Fruit fly (Drosophila melanogaster) whole organism, embryonic: ENCODE data around the gene CG2854.

Source experiments
- ATbp ChIP-seq: fragments of 200-800 bp; sonication (Bioruptor generic); optimal IDR thresholded peaks from 2 replicates; lab custom pipeline; 2017; ENCODE audit warnings: missing biosample characterization, mild to moderate bottlenecking, missing genetic modification characterization, missing genetic modification reagents
- BEAF-32 ChIP-seq: fragments of 200-800 bp; sonication (Bioruptor generic); optimal IDR thresholded peaks from 3 replicates; lab custom pipeline; 2017; ENCODE audit warnings: missing biosample characterization, missing genetic modification characterization, mild to moderate bottlenecking, moderate library complexity, missing genetic modification reagents
- CG10147 ChIP-seq: fragments of 200-800 bp; sonication (Bioruptor generic); optimal IDR thresholded peaks from 2 replicates; lab custom pipeline; 2019; ENCODE audit warnings: missing biosample characterization, mild to moderate bottlenecking, missing genetic modification characterization, moderate library complexity
- CG10267 ChIP-seq: fragments of 200-800 bp; sonication (Bioruptor generic); optimal IDR thresholded peaks from 2 replicates; lab custom pipeline; 2018; ENCODE audit warnings: missing biosample characterization, mild to moderate bottlenecking, missing genetic modification characterization, moderate library complexity
- CG12769 ChIP-seq: fragments of 200-800 bp; sonication (Bioruptor generic); optimal IDR thresholded peaks from 2 replicates; lab custom pipeline; 2019; ENCODE audit warnings: missing biosample characterization, mild to moderate bottlenecking, missing genetic modification characterization, moderate library complexity
- CG13287 ChIP-seq: fragments of 200-800 bp; sonication (Bioruptor generic); IDR thresholded peaks from 2 replicates; pipeline ENCODE4 v1.3.6; 2022; ENCODE audit warnings: missing biosample characterization, missing genetic modification characterization; ENCODE audit not compliant: partially characterized antibody
- CG14014 ChIP-seq: fragments of 200-800 bp; sonication (Bioruptor generic); IDR thresholded peaks from 2 replicates; pipeline ENCODE4 v1.3.6; 2022; ENCODE audit warnings: missing biosample characterization, missing genetic modification characterization
- CG14860 ChIP-seq: fragments of 200-800 bp; sonication (Bioruptor generic); IDR thresholded peaks from 3 replicates; pipeline ENCODE4 v1.3.6; 2022; ENCODE audit warnings: missing biosample characterization, missing genetic modification characterization; ENCODE audit not compliant: partially characterized antibody
- CG14965 ChIP-seq: fragments of 200-800 bp; sonication (Bioruptor generic); optimal IDR thresholded peaks from 2 replicates; lab custom pipeline; 2016; ENCODE audit warnings: missing biosample characterization, missing genetic modification characterization, borderline replicate concordance
- CG15696 ChIP-seq: fragments of 200-800 bp; sonication (Bioruptor generic); optimal IDR thresholded peaks from 2 replicates; lab custom pipeline; 2019; ENCODE audit warnings: missing biosample characterization, mild to moderate bottlenecking, missing genetic modification characterization, moderate library complexity
- CG1603 ChIP-seq: fragments of 200-800 bp; sonication (Bioruptor generic); optimal IDR thresholded peaks from 2 replicates; lab custom pipeline; 2019; ENCODE audit warnings: missing biosample characterization, mild to moderate bottlenecking, missing genetic modification characterization, moderate library complexity
- CG16815 ChIP-seq: fragments of 200-800 bp; sonication (Bioruptor generic); optimal IDR thresholded peaks from 3 replicates; lab custom pipeline; 2017; ENCODE audit warnings: missing biosample characterization, mild to moderate bottlenecking, missing genetic modification characterization
- CG17328 ChIP-seq: fragments of 200-800 bp; sonication (Bioruptor generic); IDR thresholded peaks from 2 replicates; pipeline ENCODE4 v1.3.6; 2022; ENCODE audit warnings: missing biosample characterization, missing genetic modification characterization
- CG17385 ChIP-seq: fragments of 200-800 bp; sonication (Bioruptor generic); optimal IDR thresholded peaks from 3 replicates; lab custom pipeline; 2018; ENCODE audit warnings: missing biosample characterization, mild to moderate bottlenecking, missing genetic modification characterization
- CG18476 ChIP-seq: fragments of 200-800 bp; sonication (Bioruptor generic); optimal IDR thresholded peaks from 2 replicates; lab custom pipeline; 2016; ENCODE audit warnings: missing biosample characterization, mild to moderate bottlenecking, missing genetic modification characterization
- CG2889 ChIP-seq: fragments of 200-800 bp; sonication (Bioruptor generic); IDR thresholded peaks from 3 replicates; pipeline ENCODE4 v1.3.6; 2022; ENCODE audit warnings: missing biosample characterization, missing genetic modification characterization
- CG31224 ChIP-seq: fragments of 200-800 bp; sonication (Bioruptor generic); IDR thresholded peaks from 2 replicates; pipeline ENCODE4 v1.3.6; 2022; ENCODE audit warnings: missing biosample characterization, missing genetic modification characterization
- CG4820 ChIP-seq: fragments of 200-800 bp; sonication (Bioruptor generic); optimal IDR thresholded peaks from 3 replicates; lab custom pipeline; 2016; ENCODE audit warnings: missing biosample characterization, missing genetic modification characterization
- CG6175 ChIP-seq: fragments of 200-800 bp; sonication (Bioruptor generic); IDR thresholded peaks from 3 replicates; pipeline ENCODE4 v1.3.6; 2022; ENCODE audit warnings: missing biosample characterization, missing genetic modification characterization
- CG6272 ChIP-seq: fragments of 200-800 bp; sonication (Bioruptor generic); IDR thresholded peaks from 2 replicates; pipeline ENCODE4 v1.3.6; 2022; ENCODE audit warnings: missing biosample characterization, missing genetic modification characterization
- CG6813 ChIP-seq: fragments of 200-800 bp; sonication (Bioruptor generic); optimal IDR thresholded peaks from 2 replicates; lab custom pipeline; 2017; ENCODE audit warnings: missing biosample characterization, missing genetic modification characterization, mild to moderate bottlenecking, moderate library complexity, missing genetic modification reagents
- CG8388 ChIP-seq: fragments of 200-800 bp; sonication (Bioruptor generic); optimal IDR thresholded peaks from 2 replicates; lab custom pipeline; 2019; ENCODE audit warnings: missing biosample characterization, mild to moderate bottlenecking, missing genetic modification characterization, moderate library complexity
- D19A ChIP-seq: fragments of 200-800 bp; optimal IDR thresholded peaks from 3 replicates; lab custom pipeline; 2019; ENCODE audit warnings: missing biosample characterization, mild to moderate bottlenecking, missing genetic modification characterization, moderate library complexity
- Dp ChIP-seq: fragments of 200-800 bp; sonication (Bioruptor generic); optimal IDR thresholded peaks from 2 replicates; lab custom pipeline; 2018; ENCODE audit warnings: missing biosample characterization, mild to moderate bottlenecking, missing genetic modification characterization, moderate library complexity
- Dref ChIP-seq: fragments of 200-800 bp; sonication (Bioruptor generic); IDR thresholded peaks from 2 replicates; pipeline ENCODE4 v1.3.6; 2022; ENCODE audit warnings: missing biosample characterization, missing genetic modification characterization
- HLH4C ChIP-seq: fragments of 200-800 bp; sonication (Bioruptor generic); IDR thresholded peaks from 3 replicates; pipeline ENCODE4 v1.3.6; 2022; ENCODE audit warnings: missing biosample characterization, missing genetic modification characterization; ENCODE audit not compliant: partially characterized antibody
- HLHmδ ChIP-seq: fragments of 200-800 bp; sonication (Bioruptor generic); optimal IDR thresholded peaks from 2 replicates; lab custom pipeline; 2018; ENCODE audit warnings: missing biosample characterization, mild to moderate bottlenecking, missing genetic modification characterization, moderate library complexity
- Hr3 ChIP-seq: fragments of 200-800 bp; sonication (Bioruptor generic); optimal IDR thresholded peaks from 3 replicates; lab custom pipeline; 2016; ENCODE audit warnings: missing biosample characterization, missing genetic modification characterization
- Lhr ChIP-seq: fragments of 200-800 bp; sonication (Bioruptor generic); optimal IDR thresholded peaks from 3 replicates; lab custom pipeline; 2017; ENCODE audit warnings: mild to moderate bottlenecking, missing biosample characterization, missing genetic modification reagents, missing genetic modification characterization
- MBD-R2 ChIP-seq: fragments of 200-800 bp; sonication (Bioruptor generic); IDR thresholded peaks from 2 replicates; pipeline ENCODE4 v1.3.6; 2022; ENCODE audit warnings: missing biosample characterization, missing genetic modification characterization
- MESR4 ChIP-seq: fragments of 200-800 bp; sonication (Bioruptor generic); optimal IDR thresholded peaks from 2 replicates; lab custom pipeline; 2018; ENCODE audit warnings: missing biosample characterization, mild to moderate bottlenecking, missing genetic modification characterization, moderate library complexity
- MTF-1 ChIP-seq: fragments of 200-800 bp; sonication (Bioruptor generic); optimal IDR thresholded peaks from 2 replicates; lab custom pipeline; 2018; ENCODE audit warnings: missing biosample characterization, mild to moderate bottlenecking, missing genetic modification characterization, borderline replicate concordance
- Pdp1 ChIP-seq, 2 experiments: fragments of 200-800 bp; sonication (Bioruptor generic); optimal IDR thresholded peaks; 3 replicates each; lab custom pipeline; 2016; ENCODE audit warnings: missing biosample characterization in 2 of 2, missing genetic modification characterization in 2 of 2, mild to moderate bottlenecking in 1 of 2, moderate library complexity in 1 of 2
- Ptx1 ChIP-seq: fragments of 200-800 bp; sonication (Bioruptor generic); IDR thresholded peaks from 2 replicates; pipeline ENCODE4 v1.3.6; 2022; ENCODE audit warnings: missing biosample characterization, missing genetic modification characterization
- Rfx ChIP-seq: fragments of 200-800 bp; sonication (Bioruptor generic); IDR thresholded peaks from 2 replicates; pipeline ENCODE4 v1.3.6; 2022; ENCODE audit warnings: missing biosample characterization, missing genetic modification characterization
- Vsx1 ChIP-seq: fragments of 200-800 bp; sonication (Bioruptor generic); optimal IDR thresholded peaks from 2 replicates; lab custom pipeline; 2017; ENCODE audit warnings: missing biosample characterization, mild to moderate bottlenecking, missing genetic modification characterization, missing genetic modification reagents
- YL-1 ChIP-seq: fragments of 200-800 bp; sonication (Bioruptor generic); optimal IDR thresholded peaks from 3 replicates; lab custom pipeline; 2017; ENCODE audit warnings: missing biosample characterization, mild to moderate bottlenecking, missing genetic modification characterization
- ab ChIP-seq: fragments of 200-800 bp; sonication (Bioruptor generic); optimal IDR thresholded peaks from 2 replicates; lab custom pipeline; 2016; ENCODE audit warnings: missing biosample characterization, missing genetic modification characterization
- crp ChIP-seq, 2 experiments: fragments of 200-800 bp; sonication (Bioruptor generic); optimal IDR thresholded peaks; 2 replicates in 1 of 2; 3 replicates in 1 of 2; lab custom pipeline; 2017; ENCODE audit warnings: missing biosample characterization in 2 of 2, missing genetic modification characterization in 2 of 2, mild to moderate bottlenecking in 1 of 2, moderate library complexity in 1 of 2
- gro ChIP-seq: fragments of 200-800 bp; sonication (Bioruptor generic); optimal IDR thresholded peaks from 2 replicates; lab custom pipeline; 2016; ENCODE audit warnings: missing biosample characterization, missing genetic modification characterization
- kni ChIP-seq: fragments of 200-800 bp; sonication (Bioruptor generic); optimal IDR thresholded peaks from 3 replicates; lab custom pipeline; 2017; ENCODE audit warnings: mild to moderate bottlenecking, missing biosample characterization, missing genetic modification reagents, missing genetic modification characterization
- pfk ChIP-seq: fragments of 200-800 bp; sonication (Bioruptor generic); optimal IDR thresholded peaks from 2 replicates; lab custom pipeline; 2018; ENCODE audit warnings: missing biosample characterization, mild to moderate bottlenecking, missing genetic modification characterization, moderate library complexity
- sisA ChIP-seq: fragments of 200-800 bp; sonication (Bioruptor generic); IDR thresholded peaks from 2 replicates; pipeline ENCODE4 v1.3.6; 2022; ENCODE audit warnings: missing biosample characterization, missing genetic modification characterization
- sob ChIP-seq: fragments of 200-800 bp; sonication (Bioruptor generic); IDR thresholded peaks from 2 replicates; pipeline ENCODE4 v1.3.6; 2022; ENCODE audit warnings: missing biosample characterization, missing genetic modification characterization
- tll ChIP-seq, 2 experiments: fragments of 200-800 bp in 1 of 2; fragments of >200 bp in 1 of 2; sonication (Bioruptor generic) in 1 of 2; optimal IDR thresholded peaks; 2 replicates each; lab custom pipeline; 2017 to 2019; ENCODE audit warnings: missing biosample characterization in 2 of 2, missing genetic modification characterization in 2 of 2, mild to moderate bottlenecking in 1 of 2, moderate library complexity in 1 of 2
- trem ChIP-seq: fragments of 200-800 bp; optimal IDR thresholded peaks from 3 replicates; lab custom pipeline; 2019; ENCODE audit warnings: missing biosample characterization, mild to moderate bottlenecking, missing genetic modification characterization, moderate library complexity
- vvl ChIP-seq: fragments of 200-800 bp; sonication (Bioruptor generic); IDR thresholded peaks from 2 replicates; pipeline ENCODE4 v1.3.6; 2022; ENCODE audit warnings: missing biosample characterization, missing genetic modification characterization

The CG2854 gene

dm6 chrX:2340009-2340733 is 13.2 kb downstream of the CG2854 start (continued):
- no peak for TF ChIP-seq CG6813 (GFP tag; lab: Kevin White, UChicago)
- TF ChIP-seq CG17328: no peak
- no peak for TF ChIP-seq CG31224
- no peak for TF ChIP-seq CG8388 (GFP tag; lab: Kevin White, UChicago)
- TF ChIP-seq CG12769 (tag; lab: Kevin White, UChicago): peak; percentile 85
- no peak for TF ChIP-seq sisA (GFP tag; lab: Robert Waterston, UW)
- TF ChIP-seq CG10267 (tag; lab: Kevin White, UChicago): peak; percentile 46
- TF ChIP-seq CG18476: no peak
- TF ChIP-seq pfk (GFP tag; lab: Kevin White, UChicago): no peak
- TF ChIP-seq ATbp (GFP tag; lab: Kevin White, UChicago): no peak
- TF ChIP-seq CG16815 (GFP tag; lab: Kevin White, UChicago): no peak
- no peak for TF ChIP-seq Vsx1 (GFP tag; lab: Kevin White, UChicago)
- TF ChIP-seq D19A (tag; lab: Kevin White, UChicago): no peak
- no peak for TF ChIP-seq CG17385
- TF ChIP-seq CG6175 (GFP tag; lab: Robert Waterston, UW): no peak
- TF ChIP-seq tll (GFP tag; optimal IDR thresholded peaks at IDR 0.05; lab: Kevin White, UChicago): peak in 1 of 2 experiments; percentile 57
- peak; percentile 26; the same call in 1 of the 2 replicates for TF ChIP-seq Rfx (GFP tag; lab: Robert Waterston, UW)
- TF ChIP-seq HLHmδ (GFP tag; lab: Kevin White, UChicago): no peak
- TF ChIP-seq gro (GFP tag; lab: Kevin White, UChicago): peak; percentile 34
- TF ChIP-seq Ptx1 (GFP tag; lab: Robert Waterston, UW): no peak
- TF ChIP-seq CG15696: peak; percentile 6
- TF ChIP-seq kni (GFP tag; lab: Kevin White, UChicago): peak; percentile 51

- TF ChIP-seq CG13287 (GFP tag; lab: Robert Waterston, UW): 0 out of 2 replicates have a peak, but pooled peaks have one; percentile 21
- TF ChIP-seq Dref (GFP tag; lab: Robert Waterston, UW): peak; percentile 57
- no peak for TF ChIP-seq CG14965 (GFP tag; lab: Kevin White, UChicago)
- peak; percentile 14 for TF ChIP-seq CG1603 (tag; lab: Kevin White, UChicago)
- no peak for TF ChIP-seq pfk (GFP tag; lab: Kevin White, UChicago)
- TF ChIP-seq CG4820 (GFP tag; lab: Kevin White, UChicago): no peak
- TF ChIP-seq CG6272 (GFP tag; lab: Robert Waterston, UW): no peak
- TF ChIP-seq MESR4 (GFP tag; lab: Kevin White, UChicago): peak; percentile 57
- TF ChIP-seq BEAF-32 (GFP tag; lab: Kevin White, UChicago): peak; percentile 46
- peak; percentile 74 for TF ChIP-seq Dp (GFP tag; lab: Kevin White, UChicago)
- no peak for TF ChIP-seq CG14860
- TF ChIP-seq crp (GFP tag; optimal IDR thresholded peaks at IDR 0.05; lab: Kevin White, UChicago): peak; percentile 59 to 90
- no peak for TF ChIP-seq Hr3 (GFP tag; lab: Kevin White, UChicago)
- TF ChIP-seq ab: no peak
- TF ChIP-seq MTF-1 (GFP tag; lab: Kevin White, UChicago): no peak
- TF ChIP-seq YL-1 (GFP tag; lab: Kevin White, UChicago): peak; percentile 46
- peak; percentile 26; the same call in 1 of the 2 replicates for TF ChIP-seq vvl (GFP tag; lab: Robert Waterston, UW)
- no peak for TF ChIP-seq Lhr (GFP tag; lab: Kevin White, UChicago)
- no peak for TF ChIP-seq CG2889 (GFP tag; lab: Robert Waterston, UW)
- no peak for TF ChIP-seq CG10147 (GFP tag; lab: Kevin White, UChicago)
- TF ChIP-seq sob: no peak
- TF ChIP-seq MBD-R2 (GFP tag; lab: Robert Waterston, UW): peak; percentile 62
- TF ChIP-seq CG14014 (GFP tag; lab: Robert Waterston, UW): no peak
- TF ChIP-seq HLH4C (GFP tag; lab: Robert Waterston, UW): 0 out of 3 replicates have a peak, but pooled peaks have one; percentile 14
- peak in 1 of 2 experiments; percentile 97 for TF ChIP-seq Pdp1 (GFP tag; optimal IDR thresholded peaks at IDR 0.05; lab: Kevin White, UChicago)
- peak; percentile 32 for TF ChIP-seq trem
These were observed 17.4 kb downstream of the CG2854 start, which contains the start of gene mRpL14 for dm6 chrX:2344370-2344769. mRpL14 (minus strand) TSS chrX:2344649.
